Fruit fly (Drosophila melanogaster) whole organism, embryonic: Measurements from ENCODE around the gene CG10280.
A peak's percentile ranks its signal among the peaks of the same experiment; 100 is the strongest.

Source experiments
- ATbp ChIP-seq: fragments of 200-800 bp; sonication (Bioruptor generic); optimal IDR thresholded peaks from 2 replicates; lab custom pipeline; 2017; ENCODE audit warnings: missing biosample characterization, mild to moderate bottlenecking, missing genetic modification characterization, missing genetic modification reagents
- CG10267 ChIP-seq: fragments of 200-800 bp; sonication (Bioruptor generic); optimal IDR thresholded peaks from 2 replicates; lab custom pipeline; 2018; ENCODE audit warnings: missing biosample characterization, mild to moderate bottlenecking, missing genetic modification characterization, moderate library complexity
- CG10654 ChIP-seq: fragments of 200-800 bp; sonication (Bioruptor generic); optimal IDR thresholded peaks from 2 replicates; lab custom pipeline; 2016; ENCODE audit warnings: missing biosample characterization, missing genetic modification characterization
- CG11247 ChIP-seq: fragments of 200-800 bp; sonication (Bioruptor generic); IDR thresholded peaks from 2 replicates; pipeline ENCODE4 v1.3.6; 2022; ENCODE audit warnings: missing biosample characterization, missing genetic modification characterization
- CG12104 ChIP-seq: fragments of 200-800 bp; sonication (Bioruptor generic); optimal IDR thresholded peaks from 3 replicates; lab custom pipeline; 2016; ENCODE audit warnings: missing biosample characterization, missing genetic modification characterization
- CG12219 ChIP-seq: fragments of 200-800 bp; sonication (Bioruptor generic); optimal IDR thresholded peaks from 3 replicates; lab custom pipeline; 2018; ENCODE audit warnings: missing biosample characterization, mild to moderate bottlenecking, missing genetic modification characterization
- CG12299 ChIP-seq: fragments of 200-800 bp; sonication (Bioruptor generic); optimal IDR thresholded peaks from 2 replicates; lab custom pipeline; 2018; ENCODE audit warnings: missing biosample characterization, mild to moderate bottlenecking, missing genetic modification characterization
- CG13775 ChIP-seq: fragments of 200-800 bp; sonication (Bioruptor generic); optimal IDR thresholded peaks from 3 replicates; lab custom pipeline; 2017; ENCODE audit warnings: missing biosample characterization, mild to moderate bottlenecking, missing genetic modification characterization
- CG14014 ChIP-seq: fragments of 200-800 bp; sonication (Bioruptor generic); IDR thresholded peaks from 2 replicates; pipeline ENCODE4 v1.3.6; 2022; ENCODE audit warnings: missing biosample characterization, missing genetic modification characterization
- CG14710 ChIP-seq: fragments of 200-800 bp; sonication (Bioruptor generic); optimal IDR thresholded peaks from 3 replicates; lab custom pipeline; 2019; ENCODE audit warnings: missing biosample characterization, mild to moderate bottlenecking, missing genetic modification characterization, moderate library complexity
- CG15269 ChIP-seq: fragments of 200-800 bp; sonication (Bioruptor generic); optimal IDR thresholded peaks from 2 replicates; lab custom pipeline; 2018; ENCODE audit warnings: missing biosample characterization, mild to moderate bottlenecking, missing genetic modification characterization, moderate library complexity
- CG15514 ChIP-seq: fragments of 200-800 bp; sonication (Bioruptor generic); optimal IDR thresholded peaks from 3 replicates; lab custom pipeline; 2017; ENCODE audit warnings: missing biosample characterization, missing genetic modification characterization, mild to moderate bottlenecking, moderate library complexity, missing genetic modification reagents
- CG15696 ChIP-seq: fragments of 200-800 bp; sonication (Bioruptor generic); optimal IDR thresholded peaks from 2 replicates; lab custom pipeline; 2019; ENCODE audit warnings: missing biosample characterization, mild to moderate bottlenecking, missing genetic modification characterization, moderate library complexity
- CG17328 ChIP-seq: fragments of 200-800 bp; sonication (Bioruptor generic); IDR thresholded peaks from 2 replicates; pipeline ENCODE4 v1.3.6; 2022; ENCODE audit warnings: missing biosample characterization, missing genetic modification characterization
- CG17829 ChIP-seq: fragments of 200-800 bp; optimal IDR thresholded peaks from 2 replicates; lab custom pipeline; 2019; ENCODE audit warnings: missing biosample characterization, mild to moderate bottlenecking, missing genetic modification characterization, moderate library complexity
- CG30403 ChIP-seq: fragments of 200-800 bp; sonication (Bioruptor generic); optimal IDR thresholded peaks from 3 replicates; lab custom pipeline; 2016; ENCODE audit warnings: missing biosample characterization, missing genetic modification characterization
- CG3847 ChIP-seq: fragments of 200-800 bp; sonication (Bioruptor generic); IDR thresholded peaks from 2 replicates; pipeline ENCODE4 v1.3.6; 2022; ENCODE audit warnings: missing biosample characterization, missing genetic modification characterization
- CG4360 ChIP-seq: fragments of 200-800 bp; sonication (Bioruptor generic); IDR thresholded peaks from 2 replicates; pipeline ENCODE4 v1.3.6; 2022; ENCODE audit warnings: missing biosample characterization, missing genetic modification characterization
- CG4617 ChIP-seq: fragments of 200-800 bp; sonication (Bioruptor generic); optimal IDR thresholded peaks from 3 replicates; lab custom pipeline; 2016; ENCODE audit warnings: missing biosample characterization, missing genetic modification characterization, borderline replicate concordance
- CG4820 ChIP-seq: fragments of 200-800 bp; sonication (Bioruptor generic); optimal IDR thresholded peaks from 3 replicates; lab custom pipeline; 2016; ENCODE audit warnings: missing biosample characterization, missing genetic modification characterization
- CG7963 ChIP-seq: fragments of 200-800 bp; sonication (Bioruptor generic); IDR thresholded peaks from 3 replicates; pipeline ENCODE4 v1.3.6; 2022; ENCODE audit warnings: missing biosample characterization, missing genetic modification characterization; ENCODE audit not compliant: partially characterized antibody
- Dek ChIP-seq: fragments of 200-800 bp; sonication (Bioruptor generic); optimal IDR thresholded peaks from 3 replicates; lab custom pipeline; 2019; ENCODE audit warnings: missing biosample characterization, mild to moderate bottlenecking, missing genetic modification characterization, moderate library complexity
- Dfd ChIP-seq, 2 experiments: fragments of >200 bp; optimal IDR thresholded peaks; 2 replicates each; lab custom pipeline; 2017; ENCODE audit warnings: missing biosample characterization in 2 of 2, missing genetic modification characterization in 2 of 2
- E2f2 ChIP-seq: fragments of 200-800 bp; sonication (Bioruptor generic); IDR thresholded peaks from 2 replicates; pipeline ENCODE4 v1.3.6; 2022; ENCODE audit warnings: missing biosample characterization, missing genetic modification characterization
- Fer3 ChIP-seq: fragments of 200-800 bp; sonication (Bioruptor generic); optimal IDR thresholded peaks from 2 replicates; lab custom pipeline; 2018; ENCODE audit warnings: missing biosample characterization, mild to moderate bottlenecking, missing genetic modification characterization, moderate library complexity
- Gsc ChIP-seq: fragments of 200-800 bp; sonication (Bioruptor generic); IDR thresholded peaks from 2 replicates; pipeline ENCODE4 v1.3.6; 2022; ENCODE audit warnings: missing biosample characterization, missing genetic modification characterization
- HLH3B ChIP-seq: fragments of 200-800 bp; sonication (Bioruptor generic); IDR thresholded peaks from 2 replicates; pipeline ENCODE4 v1.3.6; 2022; ENCODE audit warnings: missing biosample characterization, missing genetic modification characterization
- NC2α ChIP-seq: fragments of 200-800 bp; sonication (Bioruptor generic); optimal IDR thresholded peaks from 2 replicates; lab custom pipeline; 2016; ENCODE audit warnings: missing biosample characterization, missing genetic modification characterization
- Optix ChIP-seq: fragments of 200-800 bp; sonication (Bioruptor generic); IDR thresholded peaks from 3 replicates; pipeline ENCODE4 v1.3.6; 2022; ENCODE audit warnings: missing biosample characterization, missing genetic modification characterization
- Rfx ChIP-seq: fragments of 200-800 bp; sonication (Bioruptor generic); IDR thresholded peaks from 2 replicates; pipeline ENCODE4 v1.3.6; 2022; ENCODE audit warnings: missing biosample characterization, missing genetic modification characterization
- Stat92E ChIP-seq, 3 experiments: fragments of >200 bp in 2 of 3; fragments of 200-800 bp in 1 of 3; sonication (Bioruptor generic) in 1 of 3; optimal IDR thresholded peaks; 2 replicates each; lab custom pipeline; 2017 to 2019; ENCODE audit warnings: missing biosample characterization in 3 of 3, missing genetic modification characterization in 3 of 3, mild to moderate bottlenecking in 1 of 3, moderate library complexity in 1 of 3
- Taf1 ChIP-seq: fragments of 200-800 bp; sonication (Bioruptor generic); IDR thresholded peaks from 2 replicates; pipeline ENCODE4 v1.3.6; 2022; ENCODE audit warnings: missing biosample characterization, missing genetic modification characterization
- Tbp ChIP-seq: fragments of >200 bp; optimal IDR thresholded peaks from 2 replicates; lab custom pipeline; 2018; ENCODE audit warnings: missing biosample characterization, missing genetic modification characterization
- Xrp1 ChIP-seq: fragments of 200-800 bp; sonication (Bioruptor generic); IDR thresholded peaks from 2 replicates; pipeline ENCODE4 v1.3.6; 2022; ENCODE audit warnings: missing biosample characterization, missing genetic modification characterization
- al ChIP-seq: fragments of 200-800 bp; sonication (Bioruptor generic); IDR thresholded peaks from 2 replicates; pipeline ENCODE4 v1.3.6; 2022; ENCODE audit warnings: missing biosample characterization, missing genetic modification characterization
- amos ChIP-seq: fragments of 200-800 bp; sonication (Bioruptor generic); IDR thresholded peaks from 2 replicates; pipeline ENCODE4 v1.3.6; 2022; ENCODE audit warnings: missing biosample characterization, missing genetic modification characterization; ENCODE audit not compliant: partially characterized antibody
- aop ChIP-seq: fragments of 200-800 bp; sonication (Bioruptor generic); IDR thresholded peaks from 2 replicates; pipeline ENCODE4 v1.3.6; 2022; ENCODE audit warnings: missing biosample characterization, missing genetic modification characterization
- bcd ChIP-seq: fragments of 200-800 bp; sonication (Bioruptor generic); optimal IDR thresholded peaks from 2 replicates; lab custom pipeline; 2017; ENCODE audit warnings: missing biosample characterization, mild to moderate bottlenecking, missing genetic modification characterization
- cg ChIP-seq: fragments of 200-800 bp; sonication (Bioruptor generic); optimal IDR thresholded peaks from 3 replicates; lab custom pipeline; 2019; ENCODE audit warnings: missing biosample characterization, mild to moderate bottlenecking, missing genetic modification characterization, moderate library complexity
- chm ChIP-seq: fragments of 200-800 bp; sonication (Bioruptor generic); IDR thresholded peaks from 2 replicates; pipeline ENCODE4 v1.3.6; 2022; ENCODE audit warnings: missing biosample characterization, missing genetic modification characterization
- ci ChIP-seq: fragments of 200-800 bp; sonication (Bioruptor generic); IDR thresholded peaks from 3 replicates; pipeline ENCODE4 v1.3.6; 2022; ENCODE audit warnings: missing biosample characterization, missing genetic modification characterization
- croc ChIP-seq: fragments of 200-800 bp; sonication (Bioruptor generic); conservative IDR thresholded peaks from 3 replicates; pipeline ENCODE4 v1.3.6; 2022; ENCODE audit warnings: missing biosample characterization, missing genetic modification characterization
- dpn ChIP-seq, 2 experiments: fragments of 200-800 bp; sonication (Bioruptor generic); optimal IDR thresholded peaks; 3 replicates each; lab custom pipeline; 2016; ENCODE audit warnings: missing biosample characterization in 2 of 2, missing genetic modification characterization in 2 of 2
- esg ChIP-seq: fragments of 200-800 bp; sonication (Bioruptor generic); conservative IDR thresholded peaks from 2 replicates; pipeline ENCODE4 v1.3.6; 2022; ENCODE audit warnings: missing biosample characterization, missing genetic modification characterization
- eyg ChIP-seq: fragments of 200-800 bp; sonication (Bioruptor generic); optimal IDR thresholded peaks from 3 replicates; lab custom pipeline; 2016; ENCODE audit warnings: missing biosample characterization, missing genetic modification characterization
- gce ChIP-seq: fragments of 200-800 bp; sonication (Bioruptor generic); IDR thresholded peaks from 3 replicates; pipeline ENCODE4 v1.3.6; 2022; ENCODE audit warnings: missing biosample characterization, missing genetic modification characterization
- gsb ChIP-seq: fragments of 200-800 bp; sonication (Bioruptor generic); IDR thresholded peaks from 2 replicates; pipeline ENCODE4 v1.3.6; 2022; ENCODE audit warnings: missing biosample characterization, missing genetic modification characterization
- h ChIP-seq: fragments of >200 bp; optimal IDR thresholded peaks from 2 replicates; lab custom pipeline; 2017
- hkb ChIP-seq, 2 experiments: fragments of 200-800 bp in 1 of 2; fragments of >200 bp in 1 of 2; sonication (Bioruptor generic) in 1 of 2; IDR thresholded peaks in 1 of 2; optimal IDR thresholded peaks in 1 of 2; 2 replicates each; pipeline versions ENCODE4 v1.3.6 to Lab custom; 2017 to 2022; ENCODE audit warnings: missing biosample characterization in 1 of 2, missing genetic modification characterization in 1 of 2
- jumu ChIP-seq: fragments of 200-800 bp; sonication (Bioruptor generic); optimal IDR thresholded peaks from 3 replicates; lab custom pipeline; 2016; ENCODE audit warnings: missing biosample characterization, missing genetic modification characterization
- ken ChIP-seq: fragments of 200-800 bp; sonication (Bioruptor generic); IDR thresholded peaks from 3 replicates; pipeline ENCODE4 v1.3.6; 2022; ENCODE audit warnings: missing biosample characterization, missing genetic modification characterization
- yki ChIP-seq: fragments of >200 bp; optimal IDR thresholded peaks from 3 replicates; lab custom pipeline; 2018

The CG10280 gene

DNA sequence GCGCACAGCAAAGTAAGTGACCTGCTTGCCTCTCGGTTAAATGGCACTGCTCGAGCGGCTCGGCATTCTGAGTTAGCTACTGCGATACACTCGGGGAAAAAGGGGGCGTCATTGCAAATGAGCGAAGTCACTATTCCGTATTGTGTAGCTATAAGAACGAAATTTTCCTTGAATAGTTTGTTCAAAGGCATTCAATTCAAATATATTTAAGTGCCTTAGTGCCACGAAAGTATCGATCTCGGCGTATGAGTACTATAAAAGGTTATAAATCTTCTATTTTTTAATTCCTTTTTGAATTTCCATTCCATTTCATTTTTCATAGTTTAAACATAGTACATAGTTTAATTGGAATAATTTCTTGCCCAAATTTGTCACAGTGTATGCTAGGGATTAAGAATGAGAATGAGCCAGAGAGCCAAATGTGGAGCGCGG lies 13.5 kb downstream of the CG10280 start (continued):
- peak; percentile 43 for TF ChIP-seq CG10267 (tag; lab: Kevin White, UChicago)
- TF ChIP-seq ci (GFP tag; lab: Robert Waterston, UW): no peak
- no peak for TF ChIP-seq E2f2 (GFP tag; lab: Robert Waterston, UW)
- no peak for TF ChIP-seq cg
- TF ChIP-seq Taf1 (GFP tag; lab: Robert Waterston, UW): no peak
- no peak for TF ChIP-seq Dfd (GFP tag; optimal IDR thresholded peaks at IDR 0.05; lab: Kevin White, UChicago)
- no peak for TF ChIP-seq NC2α (GFP tag; lab: Kevin White, UChicago)
- no peak for TF ChIP-seq gce (GFP tag; lab: Robert Waterston, UW)
- TF ChIP-seq amos (GFP tag; lab: Robert Waterston, UW): no peak
- peak; percentile 19 for TF ChIP-seq ATbp (GFP tag; lab: Kevin White, UChicago)
- TF ChIP-seq hkb (optimal IDR thresholded peaks at IDR 0.05; lab: Kevin White, UChicago): no peak
- peak; percentile 58 for TF ChIP-seq hkb (GFP tag; IDR thresholded peaks at IDR 0.05; lab: Robert Waterston, UW)
- TF ChIP-seq CG11247 (GFP tag; lab: Robert Waterston, UW): no peak
- no peak for TF ChIP-seq ken (GFP tag; lab: Robert Waterston, UW)
- peak; percentile 17; the same call in 1 of the 2 replicates for TF ChIP-seq CG14014
- TF ChIP-seq CG15269 (tag; lab: Kevin White, UChicago): peak; percentile 64
- no peak for TF ChIP-seq CG4360
- TF ChIP-seq CG13775: peak; percentile 20
- no peak for TF ChIP-seq jumu (GFP tag; lab: Kevin White, UChicago)
- TF ChIP-seq CG12219: peak; percentile 50
- 0 out of 2 replicates have a peak, but pooled peaks have one; percentile 17 for TF ChIP-seq Rfx (GFP tag; lab: Robert Waterston, UW)
- TF ChIP-seq Optix (GFP tag; lab: Robert Waterston, UW): no peak
- peak; percentile 44 for TF ChIP-seq CG10654
- no peak for TF ChIP-seq croc
- no peak for TF ChIP-seq al (GFP tag; lab: Robert Waterston, UW)
- TF ChIP-seq Tbp (GFP tag; lab: Kevin White, UChicago): no peak
- no peak for TF ChIP-seq Stat92E (GFP tag; optimal IDR thresholded peaks at IDR 0.05; lab: Kevin White, UChicago)
- no peak for TF ChIP-seq chm
- TF ChIP-seq CG7963 (GFP tag; lab: Robert Waterston, UW): no peak
- no peak for TF ChIP-seq CG4617 (GFP tag; lab: Kevin White, UChicago)
- no peak for TF ChIP-seq esg (GFP tag; lab: Robert Waterston, UW)
- 0 out of 2 replicates have a peak, but pooled peaks have one; percentile 37 for TF ChIP-seq CG3847 (GFP tag; lab: Robert Waterston, UW)
- TF ChIP-seq Fer3: peak; percentile 35
- TF ChIP-seq CG12299 (tag; lab: Kevin White, UChicago): no peak
- TF ChIP-seq CG12104 (GFP tag; lab: Kevin White, UChicago): no peak
- TF ChIP-seq CG17328 (GFP tag; lab: Robert Waterston, UW): no peak
- no peak for TF ChIP-seq Dek
- TF ChIP-seq aop: no peak
- peak; percentile 46 for TF ChIP-seq bcd (GFP tag; lab: Kevin White, UChicago)
- TF ChIP-seq dpn (GFP tag; optimal IDR thresholded peaks at IDR 0.05; lab: Kevin White, UChicago): peak; percentile 34 to 53
- no peak for TF ChIP-seq gsb (GFP tag; lab: Robert Waterston, UW)
- TF ChIP-seq HLH3B: no peak
- TF ChIP-seq CG17829 (tag; lab: Kevin White, UChicago): peak; percentile 46
- no peak for TF ChIP-seq CG15514 (GFP tag; lab: Kevin White, UChicago)
- no peak for TF ChIP-seq Gsc (GFP tag; lab: Robert Waterston, UW)
- TF ChIP-seq Xrp1: peak; percentile 36; the same call in 1 of the 2 replicates
- peak; percentile 12 for TF ChIP-seq eyg (GFP tag; lab: Kevin White, UChicago)
- TF ChIP-seq CG30403 (GFP tag; lab: Kevin White, UChicago): peak; percentile 67
- TF ChIP-seq h (lab: Kevin White, UChicago): no peak
- TF ChIP-seq CG4820 (GFP tag; lab: Kevin White, UChicago): peak; percentile 36
- TF ChIP-seq CG15696: no peak
- TF ChIP-seq CG14710 (tag; lab: Kevin White, UChicago): peak; percentile 44
- TF ChIP-seq yki (lab: Kevin White, UChicago): no peak
